Fruit fly (Drosophila melanogaster): ENCODE results near the gene Idgf3.

Idgf3 gene

dm6 chr2L:16406523-16406922, 44.2 kb upstream of the Idgf3 start:
- TF ChIP-seq fkh (GFP tag; optimal IDR thresholded peaks at IDR 0.05) (no peak), fd59A (GFP tag; optimal IDR thresholded peaks at IDR 0.05) (peak; percentile 49), Hr38 (GFP tag; optimal IDR thresholded peaks at IDR 0.05) (no peak), Eip75B (GFP tag; optimal IDR thresholded peaks at IDR 0.05) (peak; percentile 58), CG7368 (GFP tag; optimal IDR thresholded peaks at IDR 0.05) (no peak), CG10669 (GFP tag; optimal IDR thresholded peaks at IDR 0.05) (peak; percentile 48), spab (GFP tag; optimal IDR thresholded peaks at IDR 0.05) (peak; percentile 58), Sox102F (GFP tag; optimal IDR thresholded peaks at IDR 0.05) (peak; percentile 70), CG6808 (GFP tag; optimal IDR thresholded peaks at IDR 0.05) (peak; percentile 64), CG8319 (GFP tag; optimal IDR thresholded peaks at IDR 0.05) (no peak), CG11294 (GFP tag; IDR thresholded peaks at IDR 0.05) (no peak), Ets96B (tag; optimal IDR thresholded peaks at IDR 0.05) (peak; percentile 73), topi (GFP tag; optimal IDR thresholded peaks at IDR 0.05) (peak; percentile 61), vri (GFP tag; optimal IDR thresholded peaks at IDR 0.05) (peak; percentile 33), Smox (GFP tag; optimal IDR thresholded peaks at IDR 0.05) (peak; percentile 64), CG31627 (GFP tag; optimal IDR thresholded peaks at IDR 0.05) (peak; percentile 47), CG10631 (GFP tag; optimal IDR thresholded peaks at IDR 0.05) (peak; percentile 53), CG3032 (tag; optimal IDR thresholded peaks at IDR 0.05) (peak; percentile 60), Eip93F (GFP tag; optimal IDR thresholded peaks at IDR 0.05) (no peak), CG9139 (GFP tag; optimal IDR thresholded peaks at IDR 0.05) (peak; percentile 50), CG34406 (GFP tag; optimal IDR thresholded peaks at IDR 0.05) (peak; percentile 61), CG3919 (GFP tag; optimal IDR thresholded peaks at IDR 0.05) (peak; percentile 62), CG15336 (GFP tag; IDR thresholded peaks at IDR 0.05) (peak; percentile 27; the same call in 1 of the 2 replicates), CG6163 (GFP tag; IDR thresholded peaks at IDR 0.05) (0 out of 3 replicates have a peak, but pooled peaks have one; percentile 28), CG32006 (GFP tag; optimal IDR thresholded peaks at IDR 0.05) (peak; percentile 42), CG16779 (tag; optimal IDR thresholded peaks at IDR 0.05) (no peak), dsx (GFP tag; optimal IDR thresholded peaks at IDR 0.05; ENCODE audit: poor library complexity, severe bottlenecking) (peak; percentile 61), Eip78C (GFP tag) (peak; percentile 92), ss (GFP tag; optimal IDR thresholded peaks at IDR 0.05) (peak; percentile 36 to 68), Gug (GFP tag; IDR thresholded peaks at IDR 0.05) (no peak), Sox14 (GFP tag; optimal IDR thresholded peaks at IDR 0.05) (peak; percentile 27), CG8632 (GFP tag; optimal IDR thresholded peaks at IDR 0.05) (peak; percentile 74), CG1621 (tag; optimal IDR thresholded peaks at IDR 0.05) (peak; percentile 39), CG6276 (GFP tag; optimal IDR thresholded peaks at IDR 0.05) (no peak), pdm3 (GFP tag; optimal IDR thresholded peaks at IDR 0.05) (peak; percentile 51), OdsH (GFP tag; optimal IDR thresholded peaks at IDR 0.05) (peak; percentile 69), CG8119 (GFP tag; IDR thresholded peaks at IDR 0.05) (no peak), fd85E (GFP tag; optimal IDR thresholded peaks at IDR 0.05) (peak; percentile 7), CG4318 (GFP tag; optimal IDR thresholded peaks at IDR 0.05) (no peak), cyc (GFP tag; optimal IDR thresholded peaks at IDR 0.05) (peak; percentile 44), dac (GFP tag; optimal IDR thresholded peaks at IDR 0.05) (peak; percentile 6), CG6792 (GFP tag; optimal IDR thresholded peaks at IDR 0.05) (peak; percentile 63), svp (GFP tag) (peak; percentile 84), eg (GFP tag; IDR thresholded peaks at IDR 0.05) (no peak), net (GFP tag; optimal IDR thresholded peaks at IDR 0.05) (peak; percentile 33), Hr39 (GFP tag; optimal IDR thresholded peaks at IDR 0.05) (peak; percentile 45), esn (GFP tag; optimal IDR thresholded peaks at IDR 0.05) (peak; percentile 71), CG6854 (GFP tag; optimal IDR thresholded peaks at IDR 0.05) (no peak), achi (GFP tag; optimal IDR thresholded peaks at IDR 0.05) (peak; percentile 59), acj6 (GFP tag; optimal IDR thresholded peaks at IDR 0.05) (peak; percentile 66), Hr4 (GFP tag; optimal IDR thresholded peaks at IDR 0.05) (no peak), Lpt (GFP tag; optimal IDR thresholded peaks at IDR 0.05) (no peak), salr (GFP tag; optimal IDR thresholded peaks at IDR 0.05) (no peak)

Data from whole organism, prepupa.